Worm (Caenorhabditis elegans) whole organism, L1 larva: ENCODE measurements around the gene vhp-1.

Experiments used
- C04F5.9 ChIP-seq: sonication (generic microtip); optimal IDR thresholded peaks from 2 replicates; lab custom pipeline; 2016; ENCODE audit warnings: missing genetic modification characterization, missing compliant biosample characterization
- Y116A8C.19 ChIP-seq: sonication (generic microtip); optimal IDR thresholded peaks from 2 replicates; lab custom pipeline; 2016; ENCODE audit warnings: missing compliant biosample characterization, missing genetic modification characterization, borderline replicate concordance
- alr-1 ChIP-seq: fragments of 200-800 bp; sonication (Bioruptor generic); optimal IDR thresholded peaks from 2 replicates; lab custom pipeline; 2018; ENCODE audit warnings: borderline replicate concordance, mild to moderate bottlenecking, missing genetic modification characterization, missing compliant biosample characterization
- aly-2 ChIP-seq: fragments of 150-350 bp; optimal IDR thresholded peaks from 2 replicates; lab custom pipeline; 2014; ENCODE audit warnings: missing biosample characterization, missing genetic modification characterization
- blmp-1 ChIP-seq: fragments of 150-350 bp; optimal IDR thresholded peaks from 2 replicates; lab custom pipeline; 2014; ENCODE audit warnings: missing biosample characterization, missing genetic modification characterization
- ceh-63 ChIP-seq: fragments of 200-800 bp; sonication (Bioruptor generic); optimal IDR thresholded peaks from 2 replicates; lab custom pipeline; 2018; ENCODE audit warnings: mild to moderate bottlenecking, missing genetic modification characterization, missing compliant biosample characterization
- ceh-8 ChIP-seq: fragments of 200-800 bp; sonication (Bioruptor generic); optimal IDR thresholded peaks from 2 replicates; lab custom pipeline; 2018; ENCODE audit warnings: mild to moderate bottlenecking, missing genetic modification characterization, moderate library complexity, missing compliant biosample characterization
- ceh-82 ChIP-seq, 3 experiments: fragments of 150-350 bp in 1 of 3; sonication (generic microtip) in 2 of 3; optimal IDR thresholded peaks; 2 replicates each; lab custom pipeline; 2014 to 2017; ENCODE audit warnings: missing biosample characterization in 3 of 3, missing genetic modification characterization in 3 of 3
- ceh-90 ChIP-seq: sonication (generic microtip); optimal IDR thresholded peaks from 2 replicates; lab custom pipeline; 2016; ENCODE audit warnings: missing genetic modification characterization, missing compliant biosample characterization
- dpl-1 ChIP-seq, 3 experiments: fragments of 150-350 bp in 2 of 3; sonication (generic microtip) in 1 of 3; optimal IDR thresholded peaks; 2 replicates each; lab custom pipeline; 2014 to 2017; ENCODE audit warnings: missing biosample characterization in 3 of 3, missing genetic modification characterization in 3 of 3, missing genetic modification reagents in 3 of 3
- dsc-1 ChIP-seq: sonication (generic microtip); optimal IDR thresholded peaks from 2 replicates; lab custom pipeline; 2016; ENCODE audit warnings: mild to moderate bottlenecking, missing genetic modification characterization, missing compliant biosample characterization
- efl-1 ChIP-seq, 4 experiments: fragments of 150-350 bp; optimal IDR thresholded peaks in 3 of 4; peaks in 1 of 4; 1 replicate in 1 of 4; 2 replicates in 3 of 4; lab custom pipeline; 2014; ENCODE audit warnings: missing biosample characterization in 2 of 4, missing genetic modification characterization in 2 of 4, missing genetic modification reagents in 2 of 4
- efl-3 ChIP-seq: fragments of 200-800 bp; sonication (Bioruptor generic); optimal IDR thresholded peaks from 2 replicates; lab custom pipeline; 2018; ENCODE audit warnings: mild to moderate bottlenecking, missing genetic modification characterization, missing compliant biosample characterization
- elt-2 ChIP-seq: sonication (generic microtip); optimal IDR thresholded peaks from 2 replicates; lab custom pipeline; 2016; ENCODE audit warnings: missing genetic modification characterization, mild to moderate bottlenecking, inconsistent platforms, missing compliant biosample characterization, missing genetic modification reagents
- elt-3 ChIP-seq, 6 experiments: fragments of 150-350 bp in 1 of 6; sonication (generic microtip); optimal IDR thresholded peaks; 2 replicates each; lab custom pipeline; 2017 to 2018; ENCODE audit warnings: missing biosample characterization in 6 of 6, missing genetic modification characterization in 6 of 6, inconsistent platforms in 1 of 6
- ets-5 ChIP-seq: fragments of 200-800 bp; sonication (Bioruptor generic); IDR thresholded peaks from 2 replicates; pipeline ENCODE4 v1.3.6; 2022; ENCODE audit warnings: missing genetic modification characterization, missing compliant biosample characterization
- fkh-10 ChIP-seq: sonication (generic microtip); optimal IDR thresholded peaks from 2 replicates; lab custom pipeline; 2017; ENCODE audit warnings: missing biosample characterization, missing genetic modification reagents, missing genetic modification characterization
- fkh-4 ChIP-seq: sonication (generic microtip); optimal IDR thresholded peaks from 2 replicates; lab custom pipeline; 2016; ENCODE audit warnings: missing compliant biosample characterization, missing genetic modification characterization, borderline replicate concordance
- grh-1 ChIP-seq: fragments of 200-800 bp; sonication (Bioruptor generic); IDR thresholded peaks from 2 replicates; pipeline ENCODE4 v1.3.6; 2022; ENCODE audit warnings: missing genetic modification reagents, missing genetic modification characterization, missing compliant biosample characterization
- hlh-4 ChIP-seq: sonication (generic microtip); optimal IDR thresholded peaks from 2 replicates; lab custom pipeline; 2016; ENCODE audit warnings: mild to moderate bottlenecking, missing genetic modification characterization, missing compliant biosample characterization
- lin-14 ChIP-seq: fragments of 200-800 bp; sonication (Bioruptor generic); optimal IDR thresholded peaks from 2 replicates; lab custom pipeline; 2018; ENCODE audit warnings: mild to moderate bottlenecking, missing genetic modification characterization, moderate library complexity, missing compliant biosample characterization
- lin-15B ChIP-seq: fragments of 150-350 bp; sonication (generic microtip); optimal IDR thresholded peaks from 3 replicates; lab custom pipeline; 2014; ENCODE audit warnings: missing biosample characterization, missing genetic modification characterization
- lin-35 ChIP-seq, 2 experiments: fragments of 150-350 bp; optimal IDR thresholded peaks; 2 replicates each; lab custom pipeline; 2014; ENCODE audit warnings: missing biosample characterization in 2 of 2, missing genetic modification characterization in 2 of 2, missing genetic modification reagents in 2 of 2
- lin-39 ChIP-seq: fragments of 150-350 bp; optimal IDR thresholded peaks from 2 replicates; lab custom pipeline; 2014; ENCODE audit warnings: missing biosample characterization, missing genetic modification reagents, missing genetic modification characterization
- lsy-2 ChIP-seq, 2 experiments: fragments of 150-350 bp; optimal IDR thresholded peaks; 2 replicates each; lab custom pipeline; 2014; ENCODE audit warnings: missing biosample characterization in 2 of 2, missing genetic modification characterization in 2 of 2
- mep-1 ChIP-seq: fragments of 150-350 bp; optimal IDR thresholded peaks from 2 replicates; lab custom pipeline; 2014; ENCODE audit warnings: missing biosample characterization, missing genetic modification characterization
- nhr-20 ChIP-seq: sonication (generic microtip); optimal IDR thresholded peaks from 2 replicates; lab custom pipeline; 2016; ENCODE audit warnings: mild to moderate bottlenecking, missing genetic modification characterization, missing compliant biosample characterization
- nhr-237 ChIP-seq: fragments of 150-350 bp; optimal IDR thresholded peaks from 2 replicates; lab custom pipeline; 2014; ENCODE audit warnings: missing biosample characterization, missing genetic modification characterization
- nhr-47 ChIP-seq: sonication (generic microtip); optimal IDR thresholded peaks from 2 replicates; lab custom pipeline; 2016; ENCODE audit warnings: mild to moderate bottlenecking, missing genetic modification characterization, moderate library complexity, missing compliant biosample characterization
- nhr-71 ChIP-seq: sonication (generic microtip); optimal IDR thresholded peaks from 2 replicates; lab custom pipeline; 2016; ENCODE audit warnings: mild to moderate bottlenecking, missing genetic modification characterization, moderate library complexity, missing compliant biosample characterization
- nhr-77 ChIP-seq: fragments of 150-350 bp; optimal IDR thresholded peaks from 2 replicates; lab custom pipeline; 2014; ENCODE audit warnings: missing biosample characterization, missing genetic modification characterization
- nhr-85 ChIP-seq: sonication (generic microtip); peaks from one replicate; lab custom pipeline; 2016; ENCODE audit warnings: missing genetic modification characterization, inconsistent platforms, missing compliant biosample characterization
- nhr-90 ChIP-seq: sonication (generic microtip); optimal IDR thresholded peaks from 2 replicates; lab custom pipeline; 2016; ENCODE audit warnings: mild to moderate bottlenecking, missing genetic modification characterization, missing compliant biosample characterization; ENCODE audit not compliant: poor library complexity
- pag-3 ChIP-seq: sonication (generic microtip); optimal IDR thresholded peaks from 2 replicates; lab custom pipeline; 2017; ENCODE audit warnings: missing genetic modification characterization, mild to moderate bottlenecking, missing compliant biosample characterization, antibody characterized with exemption, borderline replicate concordance; ENCODE audit not compliant: insufficient read depth
- pqm-1 ChIP-seq: sonication (generic microtip); optimal IDR thresholded peaks from 3 replicates; lab custom pipeline; 2017; ENCODE audit warnings: missing biosample characterization, missing genetic modification characterization
- skn-1 ChIP-seq: fragments of 150-350 bp; optimal IDR thresholded peaks from 2 replicates; lab custom pipeline; 2014; ENCODE audit warnings: missing biosample characterization, missing genetic modification characterization
- snpc-4 ChIP-seq: fragments of 150-350 bp; optimal IDR thresholded peaks from 2 replicates; lab custom pipeline; 2014; ENCODE audit warnings: missing biosample characterization, missing genetic modification characterization
- snu-23 ChIP-seq: sonication (generic microtip); optimal IDR thresholded peaks from 2 replicates; lab custom pipeline; 2016; ENCODE audit warnings: missing genetic modification characterization, missing compliant biosample characterization
- sox-4 ChIP-seq: sonication (generic microtip); optimal IDR thresholded peaks from 2 replicates; lab custom pipeline; 2016; ENCODE audit warnings: missing genetic modification characterization, missing compliant biosample characterization
- sup-37 ChIP-seq: fragments of 200-800 bp; sonication (Bioruptor generic); optimal IDR thresholded peaks from 2 replicates; lab custom pipeline; 2018; ENCODE audit warnings: mild to moderate bottlenecking, missing genetic modification characterization, missing compliant biosample characterization
- swsn-7 ChIP-seq: sonication (generic microtip); optimal IDR thresholded peaks from 2 replicates; lab custom pipeline; 2016; ENCODE audit warnings: missing genetic modification characterization, missing compliant biosample characterization
- unc-130 ChIP-seq: fragments of 150-350 bp; optimal IDR thresholded peaks from 2 replicates; lab custom pipeline; 2017; ENCODE audit warnings: missing biosample characterization, missing genetic modification characterization, inconsistent platforms
- unc-30 ChIP-seq: sonication (generic microtip); optimal IDR thresholded peaks from 2 replicates; lab custom pipeline; 2017; ENCODE audit warnings: missing biosample characterization, missing genetic modification characterization
- unc-98 ChIP-seq: fragments of 200-800 bp; sonication (Bioruptor generic); IDR thresholded peaks from 2 replicates; pipeline ENCODE4 v1.3.6; 2022; ENCODE audit warnings: missing genetic modification characterization, missing compliant biosample characterization
- xbp-1 ChIP-seq: sonication (generic microtip); optimal IDR thresholded peaks from 2 replicates; lab custom pipeline; 2016; ENCODE audit warnings: missing genetic modification characterization, missing compliant biosample characterization
- zip-4 ChIP-seq: fragments of 200-800 bp; sonication (Bioruptor generic); optimal IDR thresholded peaks from 2 replicates; lab custom pipeline; 2018; ENCODE audit warnings: mild to moderate bottlenecking, missing genetic modification characterization, moderate library complexity, missing compliant biosample characterization
- ztf-4 ChIP-seq: fragments of 150-350 bp; optimal IDR thresholded peaks from 2 replicates; lab custom pipeline; 2014; ENCODE audit warnings: missing biosample characterization, missing genetic modification characterization

vhp-1 gene

DNA sequence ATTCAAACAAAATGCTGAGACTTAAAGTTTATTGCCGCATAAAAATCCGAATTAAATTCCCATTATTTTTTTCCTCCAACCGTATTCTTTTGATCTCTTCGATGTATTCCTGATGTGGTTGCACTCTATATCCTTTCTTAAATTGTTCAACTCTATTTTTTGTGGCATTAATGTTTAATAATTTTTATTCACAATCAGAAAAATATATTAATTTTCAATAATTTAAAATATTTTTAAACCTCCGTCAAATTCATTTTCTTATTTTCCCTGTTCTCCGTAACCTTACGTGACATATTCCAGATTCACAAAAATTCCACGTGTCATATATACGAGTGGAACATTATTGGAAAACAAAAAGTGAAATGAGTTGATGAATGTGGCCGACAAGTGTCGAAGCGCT, 11.3 kb upstream of the vhp-1 start, which contains the start of gene gcy-12:
TSS of gene gcy-12 (plus strand) at position 301 of the 400 bp plus-strand sequence.
- TF ChIP-seq ceh-63 (GFP tag; lab: Kevin White, UChicago), result no peak
- TF ChIP-seq aly-2, result no peak
- TF ChIP-seq elt-2 (tag; lab: Kevin White, UChicago), result no peak
- no peak for TF ChIP-seq fkh-10 (GFP tag; lab: Kevin White, UChicago)
- TF ChIP-seq xbp-1, result no peak
- TF ChIP-seq ztf-4 (tag; lab: Kevin White, UChicago), result no peak
- TF ChIP-seq grh-1, result no peak
- no peak for TF ChIP-seq ceh-90
- no peak for TF ChIP-seq pag-3 (tag; lab: Kevin White, UChicago)
- no peak for TF ChIP-seq mep-1
- TF ChIP-seq dsc-1 (tag; lab: Kevin White, UChicago), result no peak
- no peak for TF ChIP-seq C04F5.9 (tag; lab: Kevin White, UChicago)
- TF ChIP-seq Y116A8C.19, result no peak
- no peak for TF ChIP-seq efl-3 (GFP tag; lab: Kevin White, UChicago)
- TF ChIP-seq sox-4 (tag; lab: Kevin White, UChicago), result no peak
- TF ChIP-seq alr-1 (tag; lab: Kevin White, UChicago), result no peak
- no peak for TF ChIP-seq ets-5 (GFP tag; lab: Robert Waterston, UW)
- TF ChIP-seq nhr-20 (tag; lab: Kevin White, UChicago), result no peak
- no peak for TF ChIP-seq hlh-4 (tag; lab: Kevin White, UChicago)
- no peak for TF ChIP-seq elt-3 (tag; optimal IDR thresholded peaks at IDR 0.05; lab: Kevin White, UChicago)
- TF ChIP-seq, all 84 proteins: peak for 0

DNA sequence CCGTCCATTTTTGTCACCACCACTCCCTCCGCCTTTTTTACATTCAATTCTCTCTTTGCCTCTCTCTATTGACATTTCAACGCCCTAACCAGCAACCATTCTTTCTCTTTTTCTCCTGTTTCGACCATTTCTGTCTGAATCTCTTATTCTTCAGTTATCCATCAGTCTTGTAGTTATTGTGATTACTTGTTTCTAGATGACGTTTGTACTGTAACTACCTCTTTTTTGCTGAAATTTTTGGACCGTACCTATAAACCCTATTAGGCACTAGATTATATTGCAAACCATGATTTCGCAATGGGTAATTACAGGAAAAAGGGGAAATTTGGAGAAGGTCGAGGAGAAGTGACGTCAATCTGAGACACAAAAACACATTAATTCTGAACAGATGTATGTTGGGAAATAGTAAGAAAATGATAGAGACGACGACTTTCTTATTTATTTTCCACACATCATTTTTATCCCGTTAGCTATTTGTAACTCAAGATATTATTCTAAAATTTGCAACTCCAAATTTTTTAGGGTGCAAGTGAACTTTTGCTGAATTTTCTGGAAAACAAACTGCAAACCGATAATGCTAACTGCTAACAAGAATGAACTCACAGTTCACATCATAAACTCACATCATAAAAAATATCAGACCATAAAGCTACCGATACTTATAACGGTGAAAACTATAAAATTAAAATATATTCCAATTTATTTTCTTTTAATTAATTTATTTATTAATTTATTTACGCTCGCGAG, 2.7 kb upstream of the vhp-1 start:
- peak; percentile 47 for TF ChIP-seq nhr-237
- TF ChIP-seq ceh-8 (GFP tag; lab: Kevin White, UChicago), result peak; percentile 4
- peak; percentile 63 for TF ChIP-seq snu-23 (GFP tag; lab: Kevin White, UChicago)
- TF ChIP-seq lin-15B (tag; lab: Kevin White, UChicago), result no peak
- TF ChIP-seq ztf-4 (tag; lab: Kevin White, UChicago), result no peak
- peak in 1 of 3 experiments; percentile 23 for TF ChIP-seq dpl-1 (GFP tag; optimal IDR thresholded peaks at IDR 0.05; lab: Kevin White, UChicago)
- TF ChIP-seq skn-1 (tag; lab: Kevin White, UChicago), result no peak
- peak in 3 of 6 experiments; percentile 70 to 82 (median 75) for TF ChIP-seq elt-3 (tag; optimal IDR thresholded peaks at IDR 0.05; lab: Kevin White, UChicago)
- peak; percentile 91 for TF ChIP-seq nhr-85 (tag; lab: Kevin White, UChicago)
- peak in 1 of 2 experiments; percentile 44 for TF ChIP-seq lsy-2 (tag; optimal IDR thresholded peaks at IDR 0.05; lab: Kevin White, UChicago)
- peak; percentile 7 for TF ChIP-seq swsn-7 (tag; lab: Kevin White, UChicago)
- TF ChIP-seq fkh-4, result peak; percentile 4
- TF ChIP-seq unc-130 (tag; lab: Kevin White, UChicago), result no peak
- TF ChIP-seq efl-1 (optimal IDR thresholded peaks at IDR 0.05; lab: Kevin White, UChicago), result peak; percentile 2 to 22
- TF ChIP-seq efl-1 (GFP tag; optimal IDR thresholded peaks at IDR 0.05 in 1 of 2; lab: Kevin White, UChicago), result peak in 1 of 2 experiments; percentile 53
- peak; percentile 51 for TF ChIP-seq mep-1
- peak in 1 of 2 experiments; percentile 57 for TF ChIP-seq lin-35 (GFP tag; optimal IDR thresholded peaks at IDR 0.05; lab: Kevin White, UChicago)
- no peak for TF ChIP-seq sup-37 (GFP tag; lab: Kevin White, UChicago)
- TF ChIP-seq blmp-1 (tag; lab: Kevin White, UChicago), result peak; percentile 32
- TF ChIP-seq grh-1, result 0 out of 2 replicates have a peak, but pooled peaks have one; percentile 25
- TF ChIP-seq nhr-77, result peak; percentile 93
- peak; percentile 69 for TF ChIP-seq dsc-1 (tag; lab: Kevin White, UChicago)
- TF ChIP-seq snpc-4, result peak; percentile 2
- no peak for TF ChIP-seq unc-98
- no peak for TF ChIP-seq nhr-47 (tag; lab: Kevin White, UChicago)
- TF ChIP-seq nhr-90 (tag; lab: Kevin White, UChicago), result no peak
- no peak for TF ChIP-seq pqm-1 (tag; lab: Kevin White, UChicago)
- no peak for TF ChIP-seq ceh-63 (GFP tag; lab: Kevin White, UChicago)
- peak; percentile 58 for TF ChIP-seq elt-2 (tag; lab: Kevin White, UChicago)
- peak; percentile 49 for TF ChIP-seq nhr-71 (tag; lab: Kevin White, UChicago)
- TF ChIP-seq nhr-20 (tag; lab: Kevin White, UChicago), result peak; percentile 47
- TF ChIP-seq zip-4 (GFP tag; lab: Kevin White, UChicago), result peak; percentile 32
- TF ChIP-seq lin-39 (tag; lab: Kevin White, UChicago), result no peak
- peak; percentile 70 for TF ChIP-seq lin-14
- peak in 1 of 3 experiments; percentile 1 for TF ChIP-seq ceh-82 (tag; optimal IDR thresholded peaks at IDR 0.05; lab: Kevin White, UChicago)
- TF ChIP-seq ets-5 (GFP tag; lab: Robert Waterston, UW), result no peak
- no peak for TF ChIP-seq unc-30 (tag; lab: Kevin White, UChicago)
